Worm (Caenorhabditis elegans) whole organism, young adult: ENCODE results near the gene damt-1.

Source experiments
- F37B4.10 ChIP-seq: fragments of 200-800 bp; sonication (Bioruptor generic); IDR thresholded peaks from 2 replicates; pipeline ENCODE4 v1.3.6; 2022; ENCODE audit warnings: missing genetic modification characterization, missing compliant biosample characterization
- T26A5.8 ChIP-seq: sonication (generic microtip); optimal IDR thresholded peaks from 2 replicates; lab custom pipeline; 2016; ENCODE audit warnings: missing genetic modification characterization, missing compliant biosample characterization
- ama-1 ChIP-seq, 3 experiments: fragments of 150-350 bp in 1 of 3; sonication (generic microtip) in 2 of 3; optimal IDR thresholded peaks; 2 replicates each; lab custom pipeline; 2014 to 2018; ENCODE audit warnings: missing biosample characterization in 2 of 3, missing genetic modification characterization in 2 of 3, missing genetic modification reagents in 2 of 3
- dpff-1 ChIP-seq: sonication (generic microtip); optimal IDR thresholded peaks from 2 replicates; lab custom pipeline; 2017; ENCODE audit warnings: mild to moderate bottlenecking, missing genetic modification characterization, missing compliant biosample characterization
- pha-4 ChIP-seq: fragments of 150-350 bp; sonication (generic microtip); optimal IDR thresholded peaks from 2 replicates; lab custom pipeline; 2014; ENCODE audit warnings: missing biosample characterization, missing genetic modification reagents, missing genetic modification characterization
- snpc-4 ChIP-seq, 5 experiments: fragments of 150-350 bp in 1 of 5; sonication (generic microtip) in 4 of 5; optimal IDR thresholded peaks; 2 replicates each; lab custom pipeline; 2014 to 2018; ENCODE audit warnings: missing genetic modification characterization in 5 of 5, missing biosample characterization in 3 of 5, antibody characterized with exemption in 2 of 5, mild to moderate bottlenecking in 2 of 5, missing compliant biosample characterization in 2 of 5, missing genotype in 2 of 5, moderate library complexity in 2 of 5, missing genetic modification reagents in 1 of 5
- unc-62 ChIP-seq: fragments of 150-350 bp; optimal IDR thresholded peaks from 2 replicates; lab custom pipeline; 2014; ENCODE audit warnings: missing biosample characterization, missing genetic modification reagents, missing genetic modification characterization
- xnd-1 ChIP-seq: sonication (generic microtip); optimal IDR thresholded peaks from 2 replicates; lab custom pipeline; 2016; ENCODE audit warnings: missing genotype, missing genetic modification reagents, missing genetic modification characterization, missing compliant biosample characterization

DNA sequence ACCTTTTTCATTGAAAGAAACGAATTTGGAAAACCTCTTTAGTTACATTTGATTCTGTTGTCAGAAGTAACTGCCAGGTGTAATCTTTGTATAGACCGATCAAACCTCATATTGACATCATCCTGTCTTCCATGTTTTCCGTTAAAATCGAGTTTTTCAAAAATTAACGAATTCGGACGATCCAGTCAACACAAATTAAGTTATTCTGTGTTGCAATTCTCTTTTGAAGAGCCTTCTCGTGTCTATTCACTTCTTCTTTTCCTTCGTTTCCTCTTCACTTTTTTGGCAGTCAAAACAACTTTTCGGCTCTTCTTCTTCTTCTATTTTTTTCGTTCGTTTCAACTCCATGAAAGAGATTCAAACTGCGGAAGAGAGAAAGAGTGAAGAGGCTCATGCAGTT lies 11.8 kb upstream of the damt-1 start:
- no peak for TF ChIP-seq ama-1 (optimal IDR thresholded peaks at IDR 0.05; lab: Kevin White, UChicago)
- TF ChIP-seq ama-1 (GFP tag; optimal IDR thresholded peaks at IDR 0.05; lab: Kevin White, UChicago) = no peak
- TF ChIP-seq dpff-1 = no peak
- no peak for TF ChIP-seq unc-62 (GFP tag; lab: Kevin White, UChicago)
- TF ChIP-seq xnd-1 (tag; lab: Kevin White, UChicago) = no peak
- TF ChIP-seq F37B4.10 (GFP tag; lab: Robert Waterston, UW) = no peak
- no peak for TF ChIP-seq pha-4 (tag; lab: Kevin White, UChicago)
- TF ChIP-seq T26A5.8 (tag; lab: Kevin White, UChicago) = no peak
- no peak for TF ChIP-seq snpc-4 (GFP tag; optimal IDR thresholded peaks at IDR 0.05; lab: Kevin White, UChicago)
- no peak for TF ChIP-seq snpc-4 (tag; optimal IDR thresholded peaks at IDR 0.05; lab: Kevin White, UChicago)
